Fruit fly (Drosophila melanogaster): Measurements from ENCODE around the gene CG15747.

The CG15747 gene

DNA sequence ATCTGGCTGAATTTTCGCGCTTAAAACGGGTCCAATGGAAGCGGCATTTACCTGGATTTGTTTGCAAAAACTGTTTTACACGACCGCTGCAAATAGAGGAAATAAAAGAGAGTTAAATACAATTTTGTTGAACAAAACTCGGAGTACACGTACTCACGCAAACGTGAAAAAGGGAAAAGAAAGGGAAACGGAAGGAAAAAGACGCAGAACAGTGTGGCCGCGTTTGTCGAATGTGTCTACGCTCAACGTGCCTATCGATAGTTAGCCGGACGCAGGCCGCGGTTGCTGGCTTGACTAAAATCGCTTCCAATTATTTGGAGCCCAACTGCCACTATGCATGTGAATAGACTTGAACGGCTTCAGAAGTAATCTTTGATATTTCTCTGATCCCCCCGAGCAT, 664 bp upstream of the CG15747 start, which contains the start of gene RpS15Aa (continued):
- TF ChIP-seq slbo (GFP tag; IDR thresholded peaks at IDR 0.05) (peak; percentile 83), usp (GFP tag; optimal IDR thresholded peaks at IDR 0.05) (no peak), CG11456 (GFP tag; IDR thresholded peaks at IDR 0.05) (peak; percentile 92), al (GFP tag; IDR thresholded peaks at IDR 0.05) (peak; percentile 80), maf-S (GFP tag; optimal IDR thresholded peaks at IDR 0.05) (peak; percentile 59), Dfd (GFP tag; optimal IDR thresholded peaks at IDR 0.05) (no peak), CG10321 (GFP tag; IDR thresholded peaks at IDR 0.05) (peak; percentile 62; the same call in 1 of the 2 replicates), ci (GFP tag; IDR thresholded peaks at IDR 0.05) (peak; percentile 96), gcm2 (GFP tag; optimal IDR thresholded peaks at IDR 0.05) (peak; percentile 35), sc (optimal IDR thresholded peaks at IDR 0.05) (no peak), sc (GFP tag; optimal IDR thresholded peaks at IDR 0.05) (peak; percentile 22), CG11085 (GFP tag; IDR thresholded peaks at IDR 0.05) (peak; percentile 87), croc (GFP tag; conservative IDR thresholded peaks at IDR 0.05) (peak; percentile 41; the same call in 2 of the 3 replicates), CG17802 (tag; optimal IDR thresholded peaks at IDR 0.05) (peak; percentile 69), eve (GFP tag; optimal IDR thresholded peaks at IDR 0.05) (no peak), exex (tag; optimal IDR thresholded peaks at IDR 0.05) (peak; percentile 33), sens-2 (GFP tag; IDR thresholded peaks at IDR 0.05) (peak; percentile 80), CG10147 (GFP tag; optimal IDR thresholded peaks at IDR 0.05) (peak; percentile 25), ssp (GFP tag; IDR thresholded peaks at IDR 0.05) (peak; percentile 70), HLH54F (GFP tag; optimal IDR thresholded peaks at IDR 0.05) (peak; percentile 67), run (tag; optimal IDR thresholded peaks at IDR 0.05) (peak; percentile 38), CG32772 (GFP tag; IDR thresholded peaks at IDR 0.05) (peak; percentile 65; the same call in 1 of the 2 replicates), CG18619 (GFP tag; optimal IDR thresholded peaks at IDR 0.05) (peak; percentile 85), zfh2 (GFP tag; optimal IDR thresholded peaks at IDR 0.05) (peak; percentile 66), jing (GFP tag; optimal IDR thresholded peaks at IDR 0.05) (no peak), CG8765 (GFP tag; IDR thresholded peaks at IDR 0.05) (peak; percentile 56; the same call in 1 of the 2 replicates), H15 (GFP tag; IDR thresholded peaks at IDR 0.05) (peak; percentile 78), zfh1 (GFP tag; IDR thresholded peaks at IDR 0.05) (peak; percentile 88), CG9437 (GFP tag; optimal IDR thresholded peaks at IDR 0.05) (peak; percentile 43), CG13296 (GFP tag; optimal IDR thresholded peaks at IDR 0.05) (peak; percentile 79), sens (GFP tag) (peak; percentile 93), Hmx (GFP tag; optimal IDR thresholded peaks at IDR 0.05) (no peak), CG8089 (GFP tag; optimal IDR thresholded peaks at IDR 0.05) (peak; percentile 91), Lhr (GFP tag; optimal IDR thresholded peaks at IDR 0.05) (peak; percentile 67), CG13123 (GFP tag; optimal IDR thresholded peaks at IDR 0.05) (peak; percentile 2), CG10654 (GFP tag; optimal IDR thresholded peaks at IDR 0.05) (peak; percentile 68), sim (GFP tag; IDR thresholded peaks at IDR 0.05) (no peak; the same call in 1 of the 2 replicates), CG12391 (tag; optimal IDR thresholded peaks at IDR 0.05) (peak; percentile 49), CG10431 (GFP tag; optimal IDR thresholded peaks at IDR 0.05) (peak; percentile 81), CG11696 (GFP tag; IDR thresholded peaks at IDR 0.05) (no peak), CG1792 (GFP tag; optimal IDR thresholded peaks at IDR 0.05) (peak; percentile 45), abd-A (tag; optimal IDR thresholded peaks at IDR 0.05) (no peak), CTCF (GFP tag; optimal IDR thresholded peaks at IDR 0.05) (peak; percentile 61), HmgD (GFP tag; optimal IDR thresholded peaks at IDR 0.05) (peak; percentile 77), CG12104 (GFP tag; optimal IDR thresholded peaks at IDR 0.05) (peak; percentile 42), lola (GFP tag; optimal IDR thresholded peaks at IDR 0.05) (no peak), Trl (optimal IDR thresholded peaks at IDR 0.05) (no peak), Trl (GFP tag; optimal IDR thresholded peaks at IDR 0.05) (peak; percentile 88), CG34376 (GFP tag; optimal IDR thresholded peaks at IDR 0.05) (peak; percentile 84), Nf-YA (GFP tag; IDR thresholded peaks at IDR 0.05) (peak; percentile 66), tx (GFP tag; optimal IDR thresholded peaks at IDR 0.05) (peak; percentile 35), ro (GFP tag; IDR thresholded peaks at IDR 0.05) (0 out of 2 replicates have a peak, but pooled peaks have one; percentile 17), Meics (GFP tag; optimal IDR thresholded peaks at IDR 0.05) (peak; percentile 86), Deaf1 (tag; optimal IDR thresholded peaks at IDR 0.05) (no peak)
